Worm (Caenorhabditis elegans): ENCODE data around the gene F34H10.4.
"Not testable (repeated sequence)": the region's sequence is repeated elsewhere in the genome, so short reads cannot be mapped to it uniquely, and the experiment has no call there.

Gene F34H10.4

DNA sequence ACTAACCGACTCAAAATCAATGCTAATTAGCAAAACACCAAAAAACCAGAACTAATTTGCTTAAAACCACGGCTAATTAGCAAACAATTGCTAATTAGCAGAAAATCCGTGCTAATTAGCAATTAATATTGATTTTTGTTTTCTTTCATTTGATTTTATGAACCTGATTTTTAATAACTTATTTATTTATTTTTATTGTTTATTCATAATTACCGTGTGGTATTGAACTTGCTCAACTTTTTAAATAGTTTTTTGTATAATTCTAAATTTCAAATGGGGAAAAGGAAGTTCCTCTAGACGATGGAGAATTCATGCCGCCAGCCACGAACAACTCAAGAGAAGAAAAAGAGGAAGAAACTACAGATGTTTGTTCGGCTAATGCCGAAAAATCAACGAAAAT is 22.5 kb upstream of the F34H10.4 start, which contains the start of gene F34H10.1:
F34H10.1 (plus strand) TSS at position 301 of the 400 bp plus-strand sequence.
- TF ChIP-seq flt-1 (GFP tag; IDR thresholded peaks at IDR 0.05); ama-1 (optimal IDR thresholded peaks at IDR 0.05); ceh-36 (tag; optimal IDR thresholded peaks at IDR 0.05): not testable (repeated sequence)

DNA sequence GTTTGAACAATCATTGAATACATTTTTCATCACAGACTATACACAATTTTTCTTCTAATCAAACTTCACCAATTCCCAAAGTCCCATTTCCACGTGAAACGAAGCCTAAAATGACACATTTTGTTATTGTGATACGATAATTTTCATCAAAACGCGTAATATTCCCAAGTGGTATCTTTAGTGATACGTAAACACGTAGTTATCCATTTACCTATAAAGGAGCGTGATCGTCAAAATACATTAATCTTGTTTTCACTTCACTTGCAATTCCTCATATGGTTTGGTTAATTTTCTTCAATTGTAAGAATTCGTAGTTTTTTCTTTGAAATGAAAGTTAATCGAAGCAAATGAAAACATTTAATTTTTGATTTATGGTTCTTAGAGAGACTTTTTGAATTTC is 18.8 kb upstream of the F34H10.4 start:
- TF ChIP-seq ceh-13 (GFP tag; optimal IDR thresholded peaks at IDR 0.05) (no peak), flt-1 (GFP tag; IDR thresholded peaks at IDR 0.05) (no peak), F13C5.2 (tag; optimal IDR thresholded peaks at IDR 0.05) (no peak), sea-1 (GFP tag; conservative IDR thresholded peaks at IDR 0.05) (no peak), pes-1 (GFP tag; IDR thresholded peaks at IDR 0.05) (no peak), tbx-37 (GFP tag; conservative IDR thresholded peaks at IDR 0.05) (no peak), ets-7 (tag; optimal IDR thresholded peaks at IDR 0.05) (no peak), hmbx-1 (tag; optimal IDR thresholded peaks at IDR 0.05) (no peak), aly-1 (tag; optimal IDR thresholded peaks at IDR 0.05) (no peak), B0310.2 (tag; optimal IDR thresholded peaks at IDR 0.05) (no peak), hnd-1 (tag; optimal IDR thresholded peaks at IDR 0.05) (no peak), ceh-36 (tag; optimal IDR thresholded peaks at IDR 0.05) (no peak), tbx-11 (GFP tag; IDR thresholded peaks at IDR 0.05) (no peak), scrt-1 (GFP tag; IDR thresholded peaks at IDR 0.05) (no peak), tra-4 (tag; optimal IDR thresholded peaks at IDR 0.05) (no peak), hmg-4 (GFP tag; optimal IDR thresholded peaks at IDR 0.05) (no peak), ama-1 (optimal IDR thresholded peaks at IDR 0.05) (no peak)

DNA sequence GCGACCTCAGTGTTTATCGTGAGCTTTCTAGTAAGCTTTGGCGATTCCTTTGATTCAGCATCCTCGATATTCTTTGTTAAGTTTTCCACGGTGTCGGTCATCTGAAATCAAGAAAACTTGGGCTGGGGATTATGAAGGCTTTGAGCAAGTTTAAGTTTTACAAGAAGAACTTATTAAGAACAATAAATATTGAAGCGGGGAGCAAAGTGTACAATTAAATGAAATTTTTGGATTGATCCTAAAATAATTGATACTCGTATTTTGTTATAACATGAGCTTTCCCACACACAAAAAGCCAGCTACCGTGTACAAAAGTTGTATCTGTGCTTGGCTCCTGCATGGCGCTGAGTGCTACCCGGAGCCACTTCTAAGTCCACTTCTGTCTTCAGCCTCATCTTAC is 13.4 kb upstream of the F34H10.4 start, which contains the start of gene F34H10.3:
F34H10.3 (minus strand) TSS at position 101 of the 400 bp plus-strand sequence.
- TF ChIP-seq flt-1 (GFP tag; IDR thresholded peaks at IDR 0.05) = no peak
- TF ChIP-seq tra-4 (tag; optimal IDR thresholded peaks at IDR 0.05) = no peak
- TF ChIP-seq hmbx-1 (tag; optimal IDR thresholded peaks at IDR 0.05) = no peak
- TF ChIP-seq hmg-4 (GFP tag; optimal IDR thresholded peaks at IDR 0.05) = no peak
- no peak for TF ChIP-seq F13C5.2 (tag; optimal IDR thresholded peaks at IDR 0.05)
- TF ChIP-seq aly-1 (tag; optimal IDR thresholded peaks at IDR 0.05) = no peak
- no peak for TF ChIP-seq tbx-11 (GFP tag; IDR thresholded peaks at IDR 0.05)
- TF ChIP-seq ceh-36 (tag; optimal IDR thresholded peaks at IDR 0.05) = no peak
- no peak for TF ChIP-seq ama-1 (optimal IDR thresholded peaks at IDR 0.05)
- no peak for TF ChIP-seq ceh-13 (GFP tag; optimal IDR thresholded peaks at IDR 0.05)
- no peak for TF ChIP-seq tbx-37 (GFP tag; conservative IDR thresholded peaks at IDR 0.05)
- TF ChIP-seq pes-1 (GFP tag; IDR thresholded peaks at IDR 0.05) = no peak
- TF ChIP-seq B0310.2 (tag; optimal IDR thresholded peaks at IDR 0.05) = no peak
- TF ChIP-seq scrt-1 (GFP tag; IDR thresholded peaks at IDR 0.05) = no peak
- no peak for TF ChIP-seq sea-1 (GFP tag; conservative IDR thresholded peaks at IDR 0.05)
- no peak for TF ChIP-seq hnd-1 (tag; optimal IDR thresholded peaks at IDR 0.05)
- no peak for TF ChIP-seq ets-7 (tag; optimal IDR thresholded peaks at IDR 0.05)

DNA sequence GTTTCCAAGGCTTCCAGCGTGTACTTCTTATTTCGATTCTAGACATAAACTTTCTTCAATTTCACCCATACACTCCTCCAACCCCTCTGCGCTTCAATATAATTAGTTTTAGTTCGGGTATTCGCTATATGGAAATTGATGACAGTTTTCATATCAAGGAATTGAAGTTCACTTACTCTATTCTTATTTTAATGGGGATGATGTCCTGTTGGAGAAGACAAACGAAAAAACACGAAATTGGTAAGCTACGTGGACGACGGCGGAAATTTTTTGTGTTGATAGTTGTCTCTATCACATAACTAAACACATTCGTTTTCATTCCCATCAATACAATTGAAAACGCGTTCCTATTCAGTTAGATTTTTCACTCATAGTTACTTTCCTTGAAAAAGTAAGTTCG is 12.9 kb upstream of the F34H10.4 start, which contains the start of gene F34H10.5:
F34H10.5 (plus strand) TSS at position 301 of the 400 bp plus-strand sequence.
- TF ChIP-seq F13C5.2 (tag; optimal IDR thresholded peaks at IDR 0.05) (no peak), ceh-13 (GFP tag; optimal IDR thresholded peaks at IDR 0.05) (no peak), hmbx-1 (tag; optimal IDR thresholded peaks at IDR 0.05) (no peak), tra-4 (tag; optimal IDR thresholded peaks at IDR 0.05) (no peak), ets-7 (tag; optimal IDR thresholded peaks at IDR 0.05) (no peak), B0310.2 (tag; optimal IDR thresholded peaks at IDR 0.05) (no peak), sea-1 (GFP tag; conservative IDR thresholded peaks at IDR 0.05) (no peak), scrt-1 (GFP tag; IDR thresholded peaks at IDR 0.05) (no peak), ama-1 (optimal IDR thresholded peaks at IDR 0.05) (no peak), pes-1 (GFP tag; IDR thresholded peaks at IDR 0.05) (no peak), tbx-37 (GFP tag; conservative IDR thresholded peaks at IDR 0.05) (no peak), tbx-11 (GFP tag; IDR thresholded peaks at IDR 0.05) (no peak), hnd-1 (tag; optimal IDR thresholded peaks at IDR 0.05) (no peak), ceh-36 (tag; optimal IDR thresholded peaks at IDR 0.05) (no peak), hmg-4 (GFP tag; optimal IDR thresholded peaks at IDR 0.05) (no peak)

DNA sequence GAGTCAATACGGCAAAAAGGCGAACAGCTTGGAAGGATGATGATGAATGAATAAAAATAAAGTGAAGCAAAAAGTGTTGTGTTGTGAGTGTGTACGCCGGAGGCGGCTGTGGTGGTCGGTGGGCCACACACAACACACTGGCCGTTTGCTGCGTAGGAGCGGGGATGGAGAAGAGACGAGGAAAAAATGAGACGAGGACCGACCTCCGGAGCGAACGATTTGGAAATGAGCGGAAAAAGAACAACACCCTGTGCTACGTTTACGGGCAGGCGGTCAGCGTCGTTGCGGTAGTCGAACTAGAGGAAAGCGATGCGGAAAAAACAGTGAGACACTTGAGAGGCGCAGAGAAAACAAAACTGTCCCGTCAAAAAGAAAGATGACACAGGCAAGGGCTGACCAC is 11.2 kb upstream of the F34H10.4 start:
- TF ChIP-seq hmg-4 (GFP tag; optimal IDR thresholded peaks at IDR 0.05) = peak; percentile 70
- TF ChIP-seq ceh-13 (GFP tag; optimal IDR thresholded peaks at IDR 0.05) = no peak
- TF ChIP-seq scrt-1 (GFP tag; IDR thresholded peaks at IDR 0.05) = 0 out of 2 replicates have a peak, but pooled peaks have one; percentile 35
- TF ChIP-seq flt-1 (GFP tag; IDR thresholded peaks at IDR 0.05) = no peak

DNA sequence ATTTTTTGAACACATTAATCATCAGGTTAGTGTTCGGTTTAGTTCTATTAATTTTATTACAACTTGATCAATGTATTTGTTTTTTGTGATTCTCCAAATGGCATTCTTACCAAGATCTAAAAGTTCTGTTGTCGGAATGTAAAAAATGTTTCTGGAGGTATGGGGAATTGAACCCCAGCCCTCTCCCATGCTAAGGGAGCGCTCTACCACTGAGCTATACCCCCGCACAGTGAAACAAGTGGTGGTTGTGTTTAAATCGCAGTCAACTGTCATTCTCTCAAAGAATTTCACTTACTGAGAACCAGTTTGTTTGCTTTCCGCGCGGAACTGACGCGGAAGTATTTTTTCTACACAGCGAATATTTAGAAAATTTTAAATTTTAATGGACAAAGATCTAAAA is 10.6 kb upstream of the F34H10.4 start:
- peak; percentile 88 for TF ChIP-seq B0310.2 (tag; optimal IDR thresholded peaks at IDR 0.05)
- no peak for TF ChIP-seq ama-1 (optimal IDR thresholded peaks at IDR 0.05)
- TF ChIP-seq ceh-36 (tag; optimal IDR thresholded peaks at IDR 0.05) = peak; percentile 89
- peak; percentile 82 for TF ChIP-seq F13C5.2 (tag; optimal IDR thresholded peaks at IDR 0.05)
- TF ChIP-seq ceh-13 (GFP tag; optimal IDR thresholded peaks at IDR 0.05) = peak; percentile 83
- peak; percentile 96 for TF ChIP-seq sea-1 (GFP tag; conservative IDR thresholded peaks at IDR 0.05)
- peak; percentile 96 for TF ChIP-seq pes-1 (GFP tag; IDR thresholded peaks at IDR 0.05)
- peak; percentile 92 for TF ChIP-seq flt-1 (GFP tag; IDR thresholded peaks at IDR 0.05)
- TF ChIP-seq hmg-4 (GFP tag; optimal IDR thresholded peaks at IDR 0.05) = peak; percentile 90
- TF ChIP-seq scrt-1 (GFP tag; IDR thresholded peaks at IDR 0.05) = peak; percentile 91
- peak; percentile 92 for TF ChIP-seq tbx-37 (GFP tag; conservative IDR thresholded peaks at IDR 0.05)
- peak; percentile 90 for TF ChIP-seq tbx-11 (GFP tag; IDR thresholded peaks at IDR 0.05)
- peak; percentile 83 for TF ChIP-seq hnd-1 (tag; optimal IDR thresholded peaks at IDR 0.05)
- peak; percentile 51 for TF ChIP-seq tra-4 (tag; optimal IDR thresholded peaks at IDR 0.05)
- TF ChIP-seq hmbx-1 (tag; optimal IDR thresholded peaks at IDR 0.05) = peak; percentile 73
- TF ChIP-seq aly-1 (tag; optimal IDR thresholded peaks at IDR 0.05) = peak; percentile 50
- peak; percentile 56 for TF ChIP-seq ets-7 (tag; optimal IDR thresholded peaks at IDR 0.05)

DNA sequence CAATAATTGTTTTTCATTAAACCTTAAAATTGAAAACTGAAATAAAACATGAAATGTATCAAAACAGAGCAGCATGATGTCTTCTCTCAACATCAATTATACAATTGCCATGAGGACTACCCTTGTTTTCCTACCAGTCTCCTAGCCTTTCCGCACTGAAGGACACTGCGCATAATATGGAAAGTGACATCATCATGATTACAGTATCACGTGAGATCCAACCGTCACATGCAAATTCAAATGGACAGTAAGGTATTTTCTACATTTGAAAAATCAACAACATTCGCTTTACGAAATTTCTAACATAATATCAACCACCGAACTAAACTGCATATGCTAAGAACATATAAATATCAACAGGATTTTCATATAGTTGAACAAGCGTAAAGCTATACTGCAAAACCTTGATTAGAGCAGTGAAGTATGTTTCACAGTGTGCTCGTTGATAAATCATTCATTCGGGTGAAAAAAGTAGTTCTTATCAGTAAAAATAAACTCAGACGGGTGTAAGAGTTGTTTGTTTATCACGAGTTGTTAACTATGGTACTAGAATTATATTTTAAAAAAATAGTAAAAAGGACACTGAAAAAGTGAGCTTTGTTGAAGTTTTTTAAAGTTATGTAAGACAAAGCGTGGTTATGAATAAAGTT is 9.4 kb upstream of the F34H10.4 start:
- no peak for TF ChIP-seq tbx-37 (GFP tag; conservative IDR thresholded peaks at IDR 0.05)
- TF ChIP-seq tra-4 (tag; optimal IDR thresholded peaks at IDR 0.05) = no peak
- TF ChIP-seq B0310.2 (tag; optimal IDR thresholded peaks at IDR 0.05) = no peak

Data from whole organism, early embryonic.